Fruit fly (Drosophila melanogaster) whole organism, adult: ENCODE results near the gene tipE.

Experiments
- CG14711 ChIP-seq: fragments of 200-800 bp; sonication (Bioruptor generic); optimal IDR thresholded peaks from 2 replicates; lab custom pipeline; 2018; ENCODE audit warnings: missing biosample characterization, mild to moderate bottlenecking, missing genetic modification characterization, moderate library complexity
- CG5204 ChIP-seq: fragments of 200-800 bp; sonication (Bioruptor generic); optimal IDR thresholded peaks from 2 replicates; lab custom pipeline; 2016; ENCODE audit warnings: missing biosample characterization, missing genetic modification characterization

dm6 chr3L:4211440-4211839 is 23.1 kb downstream of the tipE start, which contains the start of gene Cpr64Ab:
- TF ChIP-seq CG5204 (GFP tag; lab: Kevin White, UChicago) (no peak), CG14711 (tag; lab: Kevin White, UChicago) (no peak)
